Worm (Caenorhabditis elegans): ENCODE results near the gene F42A6.5.
A peak's percentile ranks its signal among the peaks of the same experiment; 100 is the strongest.

F42A6.5 gene

ce11 chrIV:3348334-3348733, 16.7 kb upstream of the F42A6.5 start:
- no peak for TF ChIP-seq elt-1 (tag; optimal IDR thresholded peaks at IDR 0.05; ENCODE audit: borderline replicate concordance, insufficient read depth)

- no peak for TF ChIP-seq lin-32 (GFP tag; optimal IDR thresholded peaks at IDR 0.05)
- no peak for TF ChIP-seq tbx-8 (GFP tag; optimal IDR thresholded peaks at IDR 0.05)
- no peak for TF ChIP-seq M03D4.4 (tag; optimal IDR thresholded peaks at IDR 0.05)
- TF ChIP-seq mls-2 (tag; optimal IDR thresholded peaks at IDR 0.05), result no peak
- no peak for TF ChIP-seq ham-2 (GFP tag; optimal IDR thresholded peaks at IDR 0.05)
- TF ChIP-seq lin-13 (tag; optimal IDR thresholded peaks at IDR 0.05), result no peak
- TF ChIP-seq pha-4 (tag; optimal IDR thresholded peaks at IDR 0.05), result no peak
- no peak for TF ChIP-seq unc-39 (tag; optimal IDR thresholded peaks at IDR 0.05)
- TF ChIP-seq unc-62 (GFP tag; optimal IDR thresholded peaks at IDR 0.05), result no peak
- TF ChIP-seq nhr-2 (tag; optimal IDR thresholded peaks at IDR 0.05), result no peak
- no peak for TF ChIP-seq elt-1 (tag; optimal IDR thresholded peaks at IDR 0.05; ENCODE audit: borderline replicate concordance, insufficient read depth)
- no peak for TF ChIP-seq hlh-1 (tag; optimal IDR thresholded peaks at IDR 0.05)
- no peak for TF ChIP-seq elt-3 (tag; optimal IDR thresholded peaks at IDR 0.05)
- TF ChIP-seq lsy-2 (tag; optimal IDR thresholded peaks at IDR 0.05), result no peak
- TF ChIP-seq nhr-237 (tag; optimal IDR thresholded peaks at IDR 0.05), result no peak
- no peak for TF ChIP-seq snpc-4 (tag; optimal IDR thresholded peaks at IDR 0.05)
- TF ChIP-seq mep-1 (tag; optimal IDR thresholded peaks at IDR 0.05), result no peak
- TF ChIP-seq ceh-83 (GFP tag; optimal IDR thresholded peaks at IDR 0.05), result no peak
- no peak for TF ChIP-seq nhr-12 (tag; optimal IDR thresholded peaks at IDR 0.05)
- TF ChIP-seq ceh-43 (GFP tag; optimal IDR thresholded peaks at IDR 0.05), result no peak
Observed at ce11 chrIV:3345484-3345883, 13.8 kb upstream of the F42A6.5 start.

ce11 chrIV:3341170-3341569, 9.5 kb upstream of the F42A6.5 start, which contains the start of gene F42A6.2:
Gene F42A6.2, plus strand, starts transcription at chrIV:3341470.
- no peak for TF ChIP-seq nhr-28 (tag; optimal IDR thresholded peaks at IDR 0.05)
- TF ChIP-seq ceh-43 (GFP tag; optimal IDR thresholded peaks at IDR 0.05), result no peak
- TF ChIP-seq snpc-4 (tag; optimal IDR thresholded peaks at IDR 0.05), result no peak
- no peak for TF ChIP-seq sem-2 (GFP tag; optimal IDR thresholded peaks at IDR 0.05)
- no peak for TF ChIP-seq M03D4.4 (tag; optimal IDR thresholded peaks at IDR 0.05)
- no peak for TF ChIP-seq lin-32 (GFP tag; optimal IDR thresholded peaks at IDR 0.05)
- no peak for TF ChIP-seq unc-62 (GFP tag; optimal IDR thresholded peaks at IDR 0.05)
- no peak for TF ChIP-seq cnd-1 (tag; optimal IDR thresholded peaks at IDR 0.05)
- no peak for TF ChIP-seq tbx-8 (GFP tag; optimal IDR thresholded peaks at IDR 0.05)
- no peak for TF ChIP-seq zip-8 (tag; optimal IDR thresholded peaks at IDR 0.05)
- TF ChIP-seq unc-120 (tag; optimal IDR thresholded peaks at IDR 0.05; ENCODE audit: poor library complexity, severe bottlenecking), result no peak
- TF ChIP-seq unc-39 (tag; optimal IDR thresholded peaks at IDR 0.05), result no peak

ce11 chrIV:3338676-3339075, 7.0 kb upstream of the F42A6.5 start, which contains the start of gene hrpa-1:
Gene hrpa-1, minus strand, starts transcription at chrIV:3338867.
- peak; percentile 83 for TF ChIP-seq nhr-237 (tag; optimal IDR thresholded peaks at IDR 0.05)
- TF ChIP-seq cnd-1 (tag; optimal IDR thresholded peaks at IDR 0.05), result no peak
- peak; percentile 63 for TF ChIP-seq hlh-1 (tag; optimal IDR thresholded peaks at IDR 0.05)
- no peak for TF ChIP-seq mls-2 (tag; optimal IDR thresholded peaks at IDR 0.05)
- peak; percentile 86 for TF ChIP-seq lin-13 (tag; optimal IDR thresholded peaks at IDR 0.05)
- no peak for TF ChIP-seq ceh-43 (GFP tag; optimal IDR thresholded peaks at IDR 0.05)
- TF ChIP-seq elt-3 (tag; optimal IDR thresholded peaks at IDR 0.05), result peak; percentile 27
- TF ChIP-seq ceh-39 (tag; optimal IDR thresholded peaks at IDR 0.05), result peak; percentile 89
- peak; percentile 70 for TF ChIP-seq pha-4 (tag; optimal IDR thresholded peaks at IDR 0.05)
- TF ChIP-seq nhr-12 (tag; optimal IDR thresholded peaks at IDR 0.05), result no peak
- TF ChIP-seq unc-62 (GFP tag; optimal IDR thresholded peaks at IDR 0.05), result no peak
- TF ChIP-seq M03D4.4 (tag; optimal IDR thresholded peaks at IDR 0.05), result no peak
- TF ChIP-seq nhr-76 (tag; optimal IDR thresholded peaks at IDR 0.05), result no peak
- TF ChIP-seq mep-1 (tag; optimal IDR thresholded peaks at IDR 0.05), result peak; percentile 97
- TF ChIP-seq blmp-1 (tag; optimal IDR thresholded peaks at IDR 0.05), result no peak
- peak; percentile 5 for TF ChIP-seq ztf-11 (tag; optimal IDR thresholded peaks at IDR 0.05)
- TF ChIP-seq mab-5 (tag; optimal IDR thresholded peaks at IDR 0.05), result peak; percentile 4
- no peak for TF ChIP-seq flh-1 (GFP tag; optimal IDR thresholded peaks at IDR 0.05)
- no peak for TF ChIP-seq nhr-28 (tag; optimal IDR thresholded peaks at IDR 0.05)
- no peak for TF ChIP-seq drap-1 (GFP tag; optimal IDR thresholded peaks at IDR 0.05)
- TF ChIP-seq lin-32 (GFP tag; optimal IDR thresholded peaks at IDR 0.05), result no peak
- peak; percentile 50 for TF ChIP-seq sptf-1 (tag; optimal IDR thresholded peaks at IDR 0.05)
- TF ChIP-seq ham-2 (GFP tag; optimal IDR thresholded peaks at IDR 0.05), result no peak
- no peak for TF ChIP-seq unc-120 (tag; optimal IDR thresholded peaks at IDR 0.05; ENCODE audit: poor library complexity, severe bottlenecking)
- no peak for TF ChIP-seq zip-8 (tag; optimal IDR thresholded peaks at IDR 0.05)
- TF ChIP-seq bed-3 (GFP tag; optimal IDR thresholded peaks at IDR 0.05), result no peak
- TF ChIP-seq lsy-2 (tag; optimal IDR thresholded peaks at IDR 0.05), result peak; percentile 88
- TF ChIP-seq unc-39 (tag; optimal IDR thresholded peaks at IDR 0.05), result no peak
- TF ChIP-seq sem-2 (GFP tag; optimal IDR thresholded peaks at IDR 0.05), result no peak
- peak; percentile 86 for TF ChIP-seq ces-1 (GFP tag; optimal IDR thresholded peaks at IDR 0.05)

Measured in whole organism, mixed stage, embryonic.